Worm (Caenorhabditis elegans) whole organism, midembryonic: Measurements from ENCODE around the gene B0432.9.

ENCODE experiments used
- cog-1 ChIP-seq: sonication (generic microtip); optimal IDR thresholded peaks from 2 replicates; lab custom pipeline; 2016; ENCODE audit warnings: missing genetic modification characterization, missing compliant biosample characterization
- flt-1 ChIP-seq: fragments of 200-800 bp; sonication (Bioruptor generic); IDR thresholded peaks from 2 replicates; pipeline ENCODE4 v1.3.6; 2022; ENCODE audit warnings: missing genetic modification characterization, missing compliant biosample characterization
- med-1 ChIP-seq: sonication (generic microtip); optimal IDR thresholded peaks from 2 replicates; lab custom pipeline; 2017; ENCODE audit warnings: missing genetic modification characterization, mild to moderate bottlenecking, missing compliant biosample characterization, antibody characterized with exemption, missing genetic modification reagents; ENCODE audit not compliant: insufficient read depth
- ref-1 ChIP-seq: fragments of 200-800 bp; sonication (Bioruptor generic); conservative IDR thresholded peaks from 2 replicates; pipeline ENCODE4 v1.3.6; 2022; ENCODE audit warnings: missing genetic modification reagents, missing genetic modification characterization, missing compliant biosample characterization
- tab-1 ChIP-seq: fragments of 200-800 bp; sonication (Bioruptor generic); IDR thresholded peaks from 2 replicates; pipeline ENCODE4 v1.3.6; 2022; ENCODE audit warnings: missing genetic modification characterization, missing compliant biosample characterization
- ztf-29 ChIP-seq: fragments of 200-800 bp; sonication (Bioruptor generic); IDR thresholded peaks from 2 replicates; pipeline ENCODE4 v1.3.6; 2022; ENCODE audit warnings: missing genetic modification reagents, missing genetic modification characterization, missing compliant biosample characterization

DNA sequence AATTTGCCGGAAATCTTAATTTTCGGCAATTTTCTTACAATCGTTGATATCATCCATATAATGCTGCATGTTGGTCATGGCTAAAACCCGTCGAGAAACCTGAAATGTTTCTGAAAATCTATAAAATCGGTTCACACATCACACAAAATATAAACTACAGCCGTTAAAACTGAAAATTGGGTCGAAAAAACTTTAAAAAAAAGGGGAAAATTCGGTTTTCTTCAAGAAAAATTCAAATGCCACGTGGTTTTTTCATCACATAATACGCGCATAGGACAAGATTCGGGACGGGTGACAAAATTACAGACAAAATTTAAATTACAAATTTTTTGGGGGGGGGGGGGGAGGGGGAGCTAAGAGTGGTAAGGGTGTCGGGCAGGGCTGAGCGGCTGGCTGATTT is 50.9 kb downstream of the B0432.9 start, which contains the start of gene Y43H11AL.1:
- TF ChIP-seq ztf-29 (GFP tag; lab: Robert Waterston, UW) (no peak), med-1 (GFP tag; lab: Kevin White, UChicago) (no peak), tab-1 (GFP tag; lab: Robert Waterston, UW) (no peak), flt-1 (GFP tag; lab: Robert Waterston, UW) (no peak), cog-1 (tag; lab: Kevin White, UChicago) (no peak), ref-1 (GFP tag; lab: Robert Waterston, UW) (no peak)
